Worm (Caenorhabditis elegans): ENCODE data around the gene Y43F8A.2.

The Y43F8A.2 gene

DNA sequence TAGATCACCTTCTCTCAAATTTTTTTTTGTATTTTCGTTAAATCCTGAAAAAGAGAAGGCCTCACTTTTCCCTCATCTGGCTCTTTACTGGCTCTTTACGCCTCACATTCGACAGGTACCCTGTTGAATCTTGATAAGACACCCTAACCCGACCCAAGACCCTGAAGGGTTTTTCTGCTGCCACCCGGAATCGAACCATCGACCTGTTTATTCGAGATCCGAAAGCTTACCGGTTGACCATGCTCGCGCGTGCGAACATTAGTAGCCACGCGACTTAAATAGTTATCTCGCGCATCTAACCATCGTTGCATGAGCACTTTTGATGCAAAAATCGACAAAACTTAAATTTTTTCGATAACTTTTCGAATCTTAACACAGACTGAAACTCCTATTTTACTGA is 16.1 kb upstream of the Y43F8A.2 start:
- TF ChIP-seq ztf-1 (GFP tag; conservative IDR thresholded peaks at IDR 0.05) (no peak), C34F6.9 (tag; optimal IDR thresholded peaks at IDR 0.05) (no peak), snpc-4 (tag; optimal IDR thresholded peaks at IDR 0.05) (no peak), ama-1 (optimal IDR thresholded peaks at IDR 0.05) (no peak), Y55F3AM.14 (GFP tag; optimal IDR thresholded peaks at IDR 0.05) (no peak), elt-3 (tag; optimal IDR thresholded peaks at IDR 0.05) (no peak), elt-1 (tag; optimal IDR thresholded peaks at IDR 0.05) (no peak), sma-9 (GFP tag; optimal IDR thresholded peaks at IDR 0.05) (no peak), sma-9 (tag; optimal IDR thresholded peaks at IDR 0.05) (no peak), zag-1 (tag; optimal IDR thresholded peaks at IDR 0.05) (no peak), sma-3 (GFP tag; optimal IDR thresholded peaks at IDR 0.05) (no peak), nhr-129 (tag; optimal IDR thresholded peaks at IDR 0.05) (no peak), dmd-4 (tag; optimal IDR thresholded peaks at IDR 0.05) (no peak), lin-13 (GFP tag; optimal IDR thresholded peaks at IDR 0.05) (no peak), crh-2 (tag; optimal IDR thresholded peaks at IDR 0.05) (no peak)

DNA sequence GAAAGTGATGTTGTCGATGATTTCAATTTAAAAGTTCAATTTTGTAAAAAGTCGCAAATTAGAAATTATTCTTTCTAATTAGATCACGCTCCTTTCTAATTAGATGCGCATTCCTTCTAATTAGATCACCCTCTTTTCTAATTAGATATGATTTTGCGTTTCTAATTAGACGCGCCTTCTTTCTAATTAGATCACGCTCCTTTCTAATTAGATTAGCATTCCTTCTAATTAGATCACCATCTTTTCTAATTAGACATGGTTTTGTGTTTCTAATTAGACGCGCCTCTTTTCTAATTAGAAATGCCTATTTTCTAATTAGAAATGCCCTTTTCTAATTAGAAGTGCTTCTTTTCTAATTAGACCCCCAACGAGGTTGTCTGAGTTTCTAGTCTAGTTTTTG is 14.6 kb upstream of the Y43F8A.2 start:
- no peak for TF ChIP-seq nhr-10 (tag; optimal IDR thresholded peaks at IDR 0.05)
- no peak for TF ChIP-seq nhr-23 (tag; optimal IDR thresholded peaks at IDR 0.05)
- no peak for TF ChIP-seq egl-27 (tag; optimal IDR thresholded peaks at IDR 0.05)
- TF ChIP-seq lin-13 (GFP tag; optimal IDR thresholded peaks at IDR 0.05): no peak

- TF ChIP-seq zag-1 (tag; optimal IDR thresholded peaks at IDR 0.05) (no peak), aly-2 (tag; optimal IDR thresholded peaks at IDR 0.05) (no peak), mbf-1 (tag; optimal IDR thresholded peaks at IDR 0.05) (no peak), lin-13 (GFP tag; optimal IDR thresholded peaks at IDR 0.05) (no peak), nhr-6 (tag; optimal IDR thresholded peaks at IDR 0.05) (no peak), snpc-4 (tag; optimal IDR thresholded peaks at IDR 0.05) (no peak)
Measured at ce11 chrV:19358039-19358438, 13.3 kb upstream of the Y43F8A.2 start.

- TF ChIP-seq sma-3 (GFP tag; optimal IDR thresholded peaks at IDR 0.05) (no peak), lin-39 (tag; optimal IDR thresholded peaks at IDR 0.05) (no peak), peb-1 (tag; optimal IDR thresholded peaks at IDR 0.05) (no peak), ama-1 (optimal IDR thresholded peaks at IDR 0.05) (no peak)
Measured at ce11 chrV:19362568-19362967, 8.8 kb upstream of the Y43F8A.2 start, which contains the start of gene C14B4.2. C14B4.2 (minus strand) TSS chrV:19362668.

ce11 chrV:19370189-19370588 is 1.2 kb upstream of the Y43F8A.2 start, which contains the start of gene Y43F8A.1:
Y43F8A.1 (plus strand) TSS chrV:19370489.
- TF ChIP-seq nhr-10 (tag; optimal IDR thresholded peaks at IDR 0.05): no peak
- no peak for TF ChIP-seq egl-27 (tag; optimal IDR thresholded peaks at IDR 0.05)
- TF ChIP-seq dmd-4 (tag; optimal IDR thresholded peaks at IDR 0.05): no peak
- TF ChIP-seq ztf-4 (tag; optimal IDR thresholded peaks at IDR 0.05): no peak
- TF ChIP-seq lin-11 (tag; optimal IDR thresholded peaks at IDR 0.05): no peak
- TF ChIP-seq nhr-77 (tag; optimal IDR thresholded peaks at IDR 0.05): no peak
- TF ChIP-seq unc-62 (GFP tag; optimal IDR thresholded peaks at IDR 0.05): no peak
- no peak for TF ChIP-seq elt-3 (tag; optimal IDR thresholded peaks at IDR 0.05)
- TF ChIP-seq nhr-12 (tag; optimal IDR thresholded peaks at IDR 0.05): no peak
- TF ChIP-seq fos-1 (tag; optimal IDR thresholded peaks at IDR 0.05): no peak
- TF ChIP-seq crh-2 (tag; optimal IDR thresholded peaks at IDR 0.05): no peak
- no peak for TF ChIP-seq ZK546.5 (tag; optimal IDR thresholded peaks at IDR 0.05)
- no peak for TF ChIP-seq lin-39 (tag; optimal IDR thresholded peaks at IDR 0.05)
- TF ChIP-seq sma-9 (GFP tag; optimal IDR thresholded peaks at IDR 0.05): no peak
- TF ChIP-seq sma-9 (tag; optimal IDR thresholded peaks at IDR 0.05): no peak
- no peak for TF ChIP-seq nhr-21 (tag; optimal IDR thresholded peaks at IDR 0.05)
- TF ChIP-seq alr-1 (tag; optimal IDR thresholded peaks at IDR 0.05): no peak
- no peak for TF ChIP-seq unc-39 (tag; optimal IDR thresholded peaks at IDR 0.05)
- no peak for TF ChIP-seq blmp-1 (tag; optimal IDR thresholded peaks at IDR 0.05; ENCODE audit: insufficient read depth)
- TF ChIP-seq ceh-82 (tag; optimal IDR thresholded peaks at IDR 0.05): no peak

- TF ChIP-seq lin-11 (tag; optimal IDR thresholded peaks at IDR 0.05) (no peak), fos-1 (tag; optimal IDR thresholded peaks at IDR 0.05) (no peak), nhr-12 (tag; optimal IDR thresholded peaks at IDR 0.05) (no peak)
Measured at ce11 chrV:19371777-19372176, 424 bp downstream of the Y43F8A.2 start.

All from whole organism, L2 larva.